Worm (Caenorhabditis elegans): ENCODE measurements around the gene F21C10.1.

Gene F21C10.1

DNA sequence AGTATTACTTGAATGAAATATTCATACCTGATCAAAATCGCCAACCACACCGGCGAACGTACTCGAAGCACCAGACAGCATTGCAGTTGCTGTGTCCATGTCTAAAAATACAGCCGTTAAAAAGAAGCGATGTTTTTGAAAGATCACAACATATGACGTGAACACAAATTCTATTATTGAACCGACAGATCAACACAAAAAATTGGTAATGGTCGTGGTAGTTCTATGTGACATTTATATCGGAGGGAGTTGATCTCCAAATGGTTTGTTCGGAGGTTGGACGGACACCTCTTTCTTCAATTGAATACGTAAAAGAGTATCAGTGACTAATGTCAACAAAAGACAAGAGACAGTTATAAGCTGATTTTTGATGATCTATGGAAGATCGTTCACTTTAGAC lies 9.2 kb downstream of the F21C10.1 start, which contains the start of gene pitr-3:
Gene pitr-3, minus strand, starts transcription at position 101 of the 400 bp plus-strand sequence.
- TF ChIP-seq ztf-23 (GFP tag; IDR thresholded peaks at IDR 0.05) (no peak), cog-1 (tag; optimal IDR thresholded peaks at IDR 0.05) (no peak), T22C8.4 (GFP tag; IDR thresholded peaks at IDR 0.05) (no peak), tab-1 (GFP tag; IDR thresholded peaks at IDR 0.05) (no peak), klf-2 (GFP tag; conservative IDR thresholded peaks at IDR 0.05) (no peak), flt-1 (GFP tag; IDR thresholded peaks at IDR 0.05) (no peak), med-1 (GFP tag; optimal IDR thresholded peaks at IDR 0.05; ENCODE audit: insufficient read depth) (no peak), ztf-29 (GFP tag; IDR thresholded peaks at IDR 0.05) (no peak), ref-1 (GFP tag; conservative IDR thresholded peaks at IDR 0.05) (no peak)

DNA sequence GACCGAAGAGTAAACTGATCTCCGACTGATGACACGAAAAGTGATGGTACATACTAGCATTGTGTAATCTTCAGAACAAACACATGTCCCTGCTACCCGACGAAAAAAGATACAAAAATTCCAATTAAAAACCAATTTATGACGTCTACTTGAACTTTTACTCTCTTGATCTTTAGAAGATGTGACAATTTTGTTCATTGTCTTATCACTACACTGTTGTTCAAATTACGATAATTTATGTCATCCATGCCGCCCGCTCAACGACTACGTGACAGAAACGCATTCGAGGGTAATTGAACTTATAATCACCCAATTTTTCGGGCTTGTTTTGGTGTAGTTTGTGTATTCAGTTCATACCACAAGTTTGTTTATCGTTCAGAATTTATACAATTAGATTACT lies 11.8 kb downstream of the F21C10.1 start:
- TF ChIP-seq cog-1 (tag; optimal IDR thresholded peaks at IDR 0.05) (no peak), ref-1 (GFP tag; conservative IDR thresholded peaks at IDR 0.05) (no peak), ztf-23 (GFP tag; IDR thresholded peaks at IDR 0.05) (no peak), ztf-29 (GFP tag; IDR thresholded peaks at IDR 0.05) (no peak), flt-1 (GFP tag; IDR thresholded peaks at IDR 0.05) (no peak), T22C8.4 (GFP tag; IDR thresholded peaks at IDR 0.05) (no peak), klf-2 (GFP tag; conservative IDR thresholded peaks at IDR 0.05) (no peak)

DNA sequence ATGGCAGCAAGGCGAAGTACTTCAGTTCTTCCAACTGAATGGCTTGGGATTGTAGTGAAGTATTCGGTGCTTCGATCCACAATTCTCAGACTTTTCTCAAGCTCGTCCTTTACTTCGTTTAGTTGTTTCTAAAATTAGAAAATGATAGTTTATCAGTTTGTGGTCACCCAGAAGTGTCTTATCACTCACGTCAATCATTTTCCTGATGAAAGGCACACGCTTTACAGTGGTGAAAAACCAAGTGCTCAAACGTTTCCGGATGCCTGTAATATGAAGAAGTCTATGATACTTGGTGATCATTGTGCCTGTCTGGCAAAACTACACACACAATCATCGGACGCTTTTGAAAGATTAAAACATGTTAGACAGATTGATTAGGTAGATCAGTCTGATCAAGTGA lies 14.1 kb downstream of the F21C10.1 start:
- TF ChIP-seq ref-1 (GFP tag; conservative IDR thresholded peaks at IDR 0.05) (no peak), ztf-23 (GFP tag; IDR thresholded peaks at IDR 0.05) (no peak), flt-1 (GFP tag; IDR thresholded peaks at IDR 0.05) (no peak), cog-1 (tag; optimal IDR thresholded peaks at IDR 0.05) (no peak), med-1 (GFP tag; optimal IDR thresholded peaks at IDR 0.05; ENCODE audit: insufficient read depth) (no peak), klf-2 (GFP tag; conservative IDR thresholded peaks at IDR 0.05) (no peak)

DNA sequence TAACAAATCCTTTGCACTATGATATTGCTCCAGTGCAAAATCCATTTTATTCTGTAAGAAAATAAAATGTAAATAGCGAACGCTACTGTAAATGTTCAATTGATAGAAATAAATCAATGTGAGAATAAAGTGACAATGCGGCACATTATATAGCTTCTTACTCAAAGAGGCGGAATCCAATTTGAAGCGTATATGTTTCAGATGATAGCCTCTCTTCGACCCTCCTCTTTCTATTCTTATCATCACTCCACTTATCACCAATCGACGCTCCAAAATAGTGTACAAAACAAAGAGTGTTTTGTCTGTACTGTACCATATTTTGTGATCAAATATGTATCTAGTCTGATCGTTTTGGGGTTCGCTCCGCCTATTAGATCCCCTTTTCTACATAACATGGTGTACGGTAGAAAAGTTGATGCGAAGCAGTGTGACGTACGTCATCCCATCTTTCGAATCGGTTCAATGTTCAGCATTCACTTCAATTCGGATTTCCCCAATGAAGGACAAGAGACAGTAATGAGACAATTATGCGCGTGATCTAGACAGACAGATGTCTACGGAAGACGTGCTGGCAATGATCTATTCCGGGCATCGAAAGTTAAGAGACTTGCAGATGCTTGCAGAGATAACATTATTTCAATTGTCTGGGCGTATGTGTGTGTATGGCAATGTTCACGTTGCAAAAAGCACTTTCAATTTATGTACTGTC lies 14.9 kb downstream of the F21C10.1 start, which contains the start of gene spl-2:
Gene spl-2, minus strand, starts transcription at position 51 of the 709 bp plus-strand sequence.
- TF ChIP-seq tab-1 (GFP tag; IDR thresholded peaks at IDR 0.05) (no peak), cog-1 (tag; optimal IDR thresholded peaks at IDR 0.05) (no peak), med-1 (GFP tag; optimal IDR thresholded peaks at IDR 0.05; ENCODE audit: insufficient read depth) (no peak), T22C8.4 (GFP tag; IDR thresholded peaks at IDR 0.05) (no peak), flt-1 (GFP tag; IDR thresholded peaks at IDR 0.05) (no peak), ztf-29 (GFP tag; IDR thresholded peaks at IDR 0.05) (no peak), ref-1 (GFP tag; conservative IDR thresholded peaks at IDR 0.05) (no peak), klf-2 (GFP tag; conservative IDR thresholded peaks at IDR 0.05) (no peak), ztf-23 (GFP tag; IDR thresholded peaks at IDR 0.05) (no peak)

DNA sequence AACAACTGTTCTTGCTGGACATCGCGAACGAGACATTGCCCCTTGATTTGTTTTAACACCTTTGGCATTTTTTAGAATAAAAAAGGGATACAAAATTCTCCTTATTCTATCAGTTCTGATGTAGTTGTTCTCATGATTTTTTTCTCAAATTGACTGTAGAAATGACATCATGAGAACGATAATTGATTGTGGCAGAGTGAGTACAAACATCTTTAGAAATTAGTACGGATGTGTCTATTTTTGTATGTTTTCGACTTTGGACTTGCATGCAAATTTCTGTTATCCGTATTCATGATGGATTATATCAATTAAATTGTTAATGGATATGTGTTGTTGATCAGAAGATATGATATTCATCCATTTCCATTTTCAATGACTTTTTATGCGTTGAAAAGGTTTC lies 16.0 kb downstream of the F21C10.1 start:
- TF ChIP-seq cog-1 (tag; optimal IDR thresholded peaks at IDR 0.05) (no peak), med-1 (GFP tag; optimal IDR thresholded peaks at IDR 0.05; ENCODE audit: insufficient read depth) (no peak), T22C8.4 (GFP tag; IDR thresholded peaks at IDR 0.05) (no peak), flt-1 (GFP tag; IDR thresholded peaks at IDR 0.05) (no peak), ref-1 (GFP tag; conservative IDR thresholded peaks at IDR 0.05) (no peak), klf-2 (GFP tag; conservative IDR thresholded peaks at IDR 0.05) (no peak), tab-1 (GFP tag; IDR thresholded peaks at IDR 0.05) (no peak), ztf-29 (GFP tag; IDR thresholded peaks at IDR 0.05) (no peak), ztf-23 (GFP tag; IDR thresholded peaks at IDR 0.05) (no peak)

DNA sequence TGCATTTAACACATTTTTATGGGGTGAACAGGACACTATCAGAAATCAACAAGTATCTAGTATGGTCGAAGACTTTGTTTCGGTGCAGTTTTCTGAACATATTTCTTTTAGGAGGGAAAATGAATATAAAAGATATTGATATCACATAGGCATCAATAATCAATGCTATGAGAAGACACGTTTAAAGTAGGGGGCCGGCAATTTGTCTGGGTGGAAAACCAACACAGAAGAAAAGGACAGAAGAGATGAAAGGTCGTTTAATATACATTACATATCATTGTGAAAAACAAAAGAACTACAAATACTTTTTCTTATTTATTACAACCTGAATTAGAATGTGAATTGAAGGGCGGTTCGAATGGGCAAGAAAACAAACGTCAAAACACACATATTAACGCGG lies 20.2 kb downstream of the F21C10.1 start:
- TF ChIP-seq T22C8.4 (GFP tag; IDR thresholded peaks at IDR 0.05) (no peak), flt-1 (GFP tag; IDR thresholded peaks at IDR 0.05) (no peak), klf-2 (GFP tag; conservative IDR thresholded peaks at IDR 0.05) (no peak), tab-1 (GFP tag; IDR thresholded peaks at IDR 0.05) (no peak), cog-1 (tag; optimal IDR thresholded peaks at IDR 0.05) (no peak), ztf-23 (GFP tag; IDR thresholded peaks at IDR 0.05) (no peak), ztf-29 (GFP tag; IDR thresholded peaks at IDR 0.05) (no peak), med-1 (GFP tag; optimal IDR thresholded peaks at IDR 0.05; ENCODE audit: insufficient read depth) (no peak), ref-1 (GFP tag; conservative IDR thresholded peaks at IDR 0.05) (no peak)

DNA sequence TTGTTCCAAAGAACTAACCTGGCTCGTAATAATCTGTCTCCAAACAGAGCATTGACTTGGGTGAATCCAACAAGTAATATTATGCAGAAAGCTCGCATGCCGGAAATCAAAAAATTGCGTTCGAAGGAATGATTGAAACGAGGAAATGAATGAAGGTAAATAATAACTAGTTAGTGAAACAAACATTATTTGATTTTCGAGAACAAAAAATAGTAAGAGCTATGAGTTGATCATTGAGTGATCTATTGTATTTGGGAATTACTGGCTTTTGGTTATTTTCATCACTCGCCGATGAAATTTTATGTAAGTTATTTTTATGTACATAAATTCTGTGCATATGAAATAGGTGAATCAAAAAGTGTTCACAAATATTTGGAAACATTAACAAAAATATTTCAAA lies 22.6 kb downstream of the F21C10.1 start, which contains the start of gene B0222.5:
Gene B0222.5, minus strand, starts transcription at position 101 of the 400 bp plus-strand sequence.
- TF ChIP-seq T22C8.4 (GFP tag; IDR thresholded peaks at IDR 0.05), result no peak
- TF ChIP-seq flt-1 (GFP tag; IDR thresholded peaks at IDR 0.05), result no peak
- TF ChIP-seq ref-1 (GFP tag; conservative IDR thresholded peaks at IDR 0.05), result no peak
- no peak for TF ChIP-seq klf-2 (GFP tag; conservative IDR thresholded peaks at IDR 0.05)
- TF ChIP-seq tab-1 (GFP tag; IDR thresholded peaks at IDR 0.05), result no peak
- no peak for TF ChIP-seq ztf-23 (GFP tag; IDR thresholded peaks at IDR 0.05)
- TF ChIP-seq ztf-29 (GFP tag; IDR thresholded peaks at IDR 0.05), result no peak
- TF ChIP-seq med-1 (GFP tag; optimal IDR thresholded peaks at IDR 0.05; ENCODE audit: insufficient read depth), result no peak
- no peak for TF ChIP-seq cog-1 (tag; optimal IDR thresholded peaks at IDR 0.05)

DNA sequence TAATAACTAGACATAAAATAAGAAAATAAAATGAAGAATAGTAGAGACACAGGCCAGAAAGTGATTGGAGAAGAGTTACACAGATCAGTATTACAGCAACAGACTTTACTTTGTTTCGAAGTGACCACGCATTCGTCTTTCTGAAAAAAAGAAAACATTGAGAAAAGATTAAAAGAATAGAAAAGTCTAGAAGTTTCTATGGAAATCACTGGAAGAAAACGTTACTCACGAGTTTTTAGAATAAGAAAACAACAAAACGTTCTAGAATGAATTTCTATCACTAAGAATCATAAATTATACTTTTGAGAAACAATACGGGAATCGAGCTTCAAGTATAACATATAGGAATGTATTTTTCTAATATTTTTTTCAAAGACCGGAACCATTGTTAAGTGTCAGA lies 23.5 kb downstream of the F21C10.1 start:
- TF ChIP-seq T22C8.4 (GFP tag; IDR thresholded peaks at IDR 0.05), result no peak
- no peak for TF ChIP-seq ztf-29 (GFP tag; IDR thresholded peaks at IDR 0.05)
- no peak for TF ChIP-seq tab-1 (GFP tag; IDR thresholded peaks at IDR 0.05)
- no peak for TF ChIP-seq flt-1 (GFP tag; IDR thresholded peaks at IDR 0.05)
- no peak for TF ChIP-seq klf-2 (GFP tag; conservative IDR thresholded peaks at IDR 0.05)
- no peak for TF ChIP-seq ref-1 (GFP tag; conservative IDR thresholded peaks at IDR 0.05)
- TF ChIP-seq med-1 (GFP tag; optimal IDR thresholded peaks at IDR 0.05; ENCODE audit: insufficient read depth), result no peak
- TF ChIP-seq cog-1 (tag; optimal IDR thresholded peaks at IDR 0.05), result no peak
- TF ChIP-seq ztf-23 (GFP tag; IDR thresholded peaks at IDR 0.05), result no peak

DNA sequence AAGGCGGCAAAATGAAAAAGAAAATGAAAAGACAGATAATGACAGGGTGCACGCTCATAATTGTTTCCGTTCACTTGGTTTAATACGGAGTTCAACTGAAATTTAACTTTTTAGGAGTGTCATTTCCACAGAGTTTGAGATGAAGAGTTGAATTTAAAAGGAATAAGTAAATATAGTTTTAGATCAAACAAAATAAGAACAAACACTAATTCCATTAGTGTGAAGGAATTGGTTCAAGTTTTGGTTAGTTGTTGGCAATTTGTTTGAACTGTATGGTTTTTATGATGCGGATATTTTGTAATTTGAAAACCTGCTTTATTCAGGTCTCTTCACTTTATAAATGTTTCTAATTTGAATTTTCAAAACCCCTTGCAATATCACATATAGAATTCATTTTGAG lies 24.5 kb downstream of the F21C10.1 start, which contains the start of gene B0222.15:
Gene B0222.15, minus strand, starts transcription at position 101 of the 400 bp plus-strand sequence.
- TF ChIP-seq cog-1 (tag; optimal IDR thresholded peaks at IDR 0.05), result no peak
- no peak for TF ChIP-seq flt-1 (GFP tag; IDR thresholded peaks at IDR 0.05)
- TF ChIP-seq klf-2 (GFP tag; conservative IDR thresholded peaks at IDR 0.05), result no peak
- no peak for TF ChIP-seq ztf-23 (GFP tag; IDR thresholded peaks at IDR 0.05)
- TF ChIP-seq tab-1 (GFP tag; IDR thresholded peaks at IDR 0.05), result no peak
- TF ChIP-seq med-1 (GFP tag; optimal IDR thresholded peaks at IDR 0.05; ENCODE audit: insufficient read depth), result no peak
- no peak for TF ChIP-seq T22C8.4 (GFP tag; IDR thresholded peaks at IDR 0.05)
- no peak for TF ChIP-seq ref-1 (GFP tag; conservative IDR thresholded peaks at IDR 0.05)
- TF ChIP-seq ztf-29 (GFP tag; IDR thresholded peaks at IDR 0.05), result no peak
